Worm (Caenorhabditis elegans): ENCODE results near the gene ZK1307.2.

Gene ZK1307.2

DNA sequence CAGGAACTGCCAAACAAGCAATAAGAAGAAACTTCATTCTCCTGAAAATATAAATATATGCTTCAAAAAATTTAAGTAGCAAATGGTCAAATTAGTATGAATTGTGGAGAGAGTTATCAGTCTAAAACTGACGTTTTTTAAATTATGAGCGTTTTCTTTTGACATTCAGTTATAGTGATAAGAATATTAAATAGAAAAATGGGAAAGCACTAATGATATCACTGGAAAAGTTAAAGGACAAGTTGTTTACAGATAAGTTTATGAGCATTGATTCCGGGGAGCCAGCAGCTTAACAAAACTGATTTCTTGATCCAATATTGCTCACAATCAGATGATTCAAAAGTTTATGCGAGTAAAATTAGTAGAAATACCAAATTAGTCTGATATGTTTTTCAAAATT, 6.6 kb upstream of the ZK1307.2 start, which contains the start of gene ZK1320.3 (continued):
- TF ChIP-seq nhr-10 (tag; optimal IDR thresholded peaks at IDR 0.05) (no peak), unc-62 (GFP tag; optimal IDR thresholded peaks at IDR 0.05 in 1 of 2) (peak in 1 of 2 experiments; percentile 94), unc-62 (tag; optimal IDR thresholded peaks at IDR 0.05) (no peak), dpl-1 (GFP tag; optimal IDR thresholded peaks at IDR 0.05) (no peak), zip-2 (tag; optimal IDR thresholded peaks at IDR 0.05) (no peak), aha-1 (tag) (no peak), zfp-3 (GFP tag; conservative IDR thresholded peaks at IDR 0.05) (no peak), fos-1 (tag; optimal IDR thresholded peaks at IDR 0.05) (no peak)

- TF ChIP-seq jun-1 (tag; optimal IDR thresholded peaks at IDR 0.05) (no peak), mxl-3 (GFP tag; optimal IDR thresholded peaks at IDR 0.05) (no peak), sdz-12 (GFP tag; optimal IDR thresholded peaks at IDR 0.05) (no peak), ceh-32 (tag; optimal IDR thresholded peaks at IDR 0.05; ENCODE audit: poor library complexity) (no peak), egl-27 (tag; optimal IDR thresholded peaks at IDR 0.05) (no peak), madf-9 (GFP tag; conservative IDR thresholded peaks at IDR 0.05) (no peak), pqm-1 (tag; optimal IDR thresholded peaks at IDR 0.05) (peak; percentile 69), gei-8 (GFP tag; optimal IDR thresholded peaks at IDR 0.05) (no peak), dve-1 (tag; optimal IDR thresholded peaks at IDR 0.05; ENCODE audit: insufficient read depth) (peak; percentile 17), daf-16 (GFP tag; optimal IDR thresholded peaks at IDR 0.05) (no peak), daf-16 (tag; optimal IDR thresholded peaks at IDR 0.05) (peak; percentile 43), nhr-28 (tag; optimal IDR thresholded peaks at IDR 0.05) (peak; percentile 55), hlh-11 (tag; optimal IDR thresholded peaks at IDR 0.05) (no peak), mdl-1 (tag; optimal IDR thresholded peaks at IDR 0.05) (no peak), dmd-6 (GFP tag; IDR thresholded peaks at IDR 0.05) (peak; percentile 48; the same call in 1 of the 2 replicates)
These were observed 5.2 kb upstream of the ZK1307.2 start, which contains the start of gene ZK1320.2 for ce11 chrII:9658915-9659314. TSS of gene ZK1320.2 (minus strand) at chrII:9659002.

- no peak for TF ChIP-seq rbr-2 (tag; optimal IDR thresholded peaks at IDR 0.05)
- peak; percentile 58 for TF ChIP-seq dve-1 (tag; optimal IDR thresholded peaks at IDR 0.05; ENCODE audit: insufficient read depth)
- TF ChIP-seq dmd-9 (GFP tag; IDR thresholded peaks at IDR 0.05), result no peak
- 0 out of 2 replicates have a peak, but pooled peaks have one; percentile 25 for TF ChIP-seq dmd-8 (GFP tag; IDR thresholded peaks at IDR 0.05)
- TF ChIP-seq spr-3 (GFP tag; optimal IDR thresholded peaks at IDR 0.05), result no peak
- no peak for TF ChIP-seq zag-1 (tag; optimal IDR thresholded peaks at IDR 0.05)
- TF ChIP-seq set-16 (GFP tag; IDR thresholded peaks at IDR 0.05), result no peak
- TF ChIP-seq daf-8 (GFP tag; IDR thresholded peaks at IDR 0.05), result no peak
- TF ChIP-seq php-3 (GFP tag; IDR thresholded peaks at IDR 0.05), result peak; percentile 55; the same call in 1 of the 2 replicates
- TF ChIP-seq mep-1 (tag; optimal IDR thresholded peaks at IDR 0.05), result peak; percentile 30
- no peak for TF ChIP-seq F49E8.2 (tag; optimal IDR thresholded peaks at IDR 0.05; ENCODE audit: borderline replicate concordance)
- TF ChIP-seq zfp-2 (tag; optimal IDR thresholded peaks at IDR 0.05), result no peak
- TF ChIP-seq attf-4 (tag; optimal IDR thresholded peaks at IDR 0.05), result no peak
- no peak for TF ChIP-seq hlh-30 (tag; optimal IDR thresholded peaks at IDR 0.05; ENCODE audit: insufficient read depth)
- TF ChIP-seq pha-4 (GFP tag; IDR thresholded peaks at IDR 0.05), result no peak
- TF ChIP-seq pha-4 (tag; optimal IDR thresholded peaks at IDR 0.05), result no peak
- no peak for TF ChIP-seq mdt-29 (GFP tag; IDR thresholded peaks at IDR 0.05)
- TF ChIP-seq mdl-1 (tag; optimal IDR thresholded peaks at IDR 0.05), result peak in 1 of 2 experiments; percentile 60
- TF ChIP-seq hmg-1.1 (GFP tag; IDR thresholded peaks at IDR 0.05), result no peak
- no peak for TF ChIP-seq spr-1 (tag; optimal IDR thresholded peaks at IDR 0.05)
- peak; percentile 98 for TF ChIP-seq mxl-3 (GFP tag; optimal IDR thresholded peaks at IDR 0.05)
- TF ChIP-seq vab-7 (GFP tag; IDR thresholded peaks at IDR 0.05), result no peak
- no peak for TF ChIP-seq Y75B8A.6 (GFP tag; IDR thresholded peaks at IDR 0.05)
- TF ChIP-seq egl-43 (GFP tag; IDR thresholded peaks at IDR 0.05), result no peak
- peak; percentile 90 for TF ChIP-seq dmd-6 (GFP tag; IDR thresholded peaks at IDR 0.05)
- TF ChIP-seq ceh-44 (GFP tag; IDR thresholded peaks at IDR 0.05), result no peak
- no peak for TF ChIP-seq zfp-3 (GFP tag; conservative IDR thresholded peaks at IDR 0.05)
- no peak for TF ChIP-seq ctbp-1 (GFP tag; IDR thresholded peaks at IDR 0.05)
- peak; percentile 36 for TF ChIP-seq nhr-102 (tag; optimal IDR thresholded peaks at IDR 0.05)
- no peak for TF ChIP-seq snpc-1.2 (GFP tag; IDR thresholded peaks at IDR 0.05)
- TF ChIP-seq T26A8.4 (GFP tag; IDR thresholded peaks at IDR 0.05), result no peak
These were observed 2.5 kb upstream of the ZK1307.2 start, which contains the start of gene gstk-1 for ce11 chrII:9656210-9656755. TSS of gene gstk-1 (plus strand) at chrII:9656705.
